Worm (Caenorhabditis elegans): ENCODE data around the gene moc-5.

moc-5 gene

DNA sequence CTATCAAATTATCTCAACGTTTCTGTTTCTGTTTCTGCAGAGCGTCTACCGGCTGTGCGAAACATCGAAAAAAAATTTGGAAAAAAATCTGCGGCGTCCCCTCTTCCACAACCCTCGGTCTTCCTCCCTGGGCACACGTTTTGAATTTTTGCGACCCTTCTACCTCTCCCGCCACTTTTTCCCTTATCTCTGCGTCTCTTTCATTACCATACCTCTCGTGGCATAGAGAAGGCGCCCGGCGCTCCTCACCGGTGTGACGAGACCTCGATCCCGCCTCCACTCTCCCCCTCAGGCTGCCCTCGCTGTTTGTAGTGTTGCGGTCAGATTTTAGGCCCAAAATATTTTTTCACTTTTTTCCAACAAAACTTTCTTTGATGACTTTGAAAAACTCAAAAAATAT is 13.4 kb downstream of the moc-5 start:
- TF ChIP-seq sox-2 (GFP tag; IDR thresholded peaks at IDR 0.05), result no peak
- TF ChIP-seq fkh-10 (GFP tag; optimal IDR thresholded peaks at IDR 0.05), result no peak
- peak; percentile 26 for TF ChIP-seq sdc-2 (tag; optimal IDR thresholded peaks at IDR 0.05)
- no peak for TF ChIP-seq npax-4 (tag; optimal IDR thresholded peaks at IDR 0.05)
- TF ChIP-seq pag-3 (tag; optimal IDR thresholded peaks at IDR 0.05; ENCODE audit: borderline replicate concordance), result no peak
- TF ChIP-seq unc-42 (tag; optimal IDR thresholded peaks at IDR 0.05), result peak; percentile 6
- TF ChIP-seq ceh-2 (tag; optimal IDR thresholded peaks at IDR 0.05), result no peak
- TF ChIP-seq ceh-31 (tag; optimal IDR thresholded peaks at IDR 0.05), result peak; percentile 21
- TF ChIP-seq C08G9.2 (tag; optimal IDR thresholded peaks at IDR 0.05), result peak; percentile 10
- TF ChIP-seq dmd-4 (tag; optimal IDR thresholded peaks at IDR 0.05; ENCODE audit: borderline replicate concordance), result no peak
- TF ChIP-seq ceh-34 (tag; optimal IDR thresholded peaks at IDR 0.05), result peak; percentile 14

DNA sequence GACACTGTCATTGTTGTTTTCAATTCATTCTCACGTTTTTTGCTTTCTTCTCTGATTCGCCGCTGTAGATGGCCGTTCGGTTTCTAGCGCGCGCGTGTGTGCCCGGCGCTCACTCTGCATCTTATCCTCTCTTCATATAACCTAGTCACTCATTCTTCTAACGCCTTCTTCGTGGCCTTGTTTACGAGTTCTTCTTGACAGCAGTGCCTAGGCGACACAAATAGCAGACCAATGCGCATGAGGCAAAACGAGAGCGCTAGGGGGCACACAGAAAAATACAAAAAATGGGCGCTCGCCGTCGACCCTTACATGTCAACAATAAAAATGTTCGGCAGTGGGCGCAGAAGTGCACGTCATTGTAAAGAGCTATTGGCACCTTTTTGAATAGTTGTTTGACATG is 14.7 kb downstream of the moc-5 start:
- TF ChIP-seq sox-4 (tag; optimal IDR thresholded peaks at IDR 0.05), result no peak
- peak; percentile 32 for TF ChIP-seq nfya-1 (tag; optimal IDR thresholded peaks at IDR 0.05)

DNA sequence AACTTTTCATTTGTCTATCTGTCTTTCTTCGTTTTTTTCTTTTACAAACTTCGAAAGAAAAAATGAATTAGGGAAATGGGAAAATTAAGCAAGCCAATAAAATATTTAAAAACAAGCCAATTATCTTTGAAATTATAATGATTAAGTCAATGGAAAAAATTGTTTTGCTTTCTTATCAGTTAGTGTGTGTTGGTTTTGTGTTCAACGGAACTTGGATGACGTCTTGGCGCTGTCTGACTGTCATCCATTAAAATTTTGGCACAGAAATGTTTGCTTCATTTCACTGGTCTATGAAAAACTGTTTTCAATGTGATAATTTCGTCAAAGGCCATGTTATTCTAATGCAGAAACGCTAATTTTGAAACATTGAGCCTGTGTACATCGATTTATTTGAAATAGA is 15.3 kb downstream of the moc-5 start:
- TF ChIP-seq ceh-48 (tag; optimal IDR thresholded peaks at IDR 0.05) (no peak), gmeb-2 (tag; optimal IDR thresholded peaks at IDR 0.05) (no peak), tbx-7 (tag; optimal IDR thresholded peaks at IDR 0.05) (no peak), sox-2 (GFP tag; IDR thresholded peaks at IDR 0.05) (no peak), tbx-2 (tag; optimal IDR thresholded peaks at IDR 0.05) (no peak), ahr-1 (tag; optimal IDR thresholded peaks at IDR 0.05) (no peak), fax-1 (tag; optimal IDR thresholded peaks at IDR 0.05) (no peak), nhr-232 (tag; optimal IDR thresholded peaks at IDR 0.05) (no peak), K09A11.1 (tag; optimal IDR thresholded peaks at IDR 0.05; ENCODE audit: insufficient read depth) (no peak), syd-9 (tag; optimal IDR thresholded peaks at IDR 0.05) (no peak), eyg-1 (tag; optimal IDR thresholded peaks at IDR 0.05) (no peak), pax-1 (tag; optimal IDR thresholded peaks at IDR 0.05) (no peak), unc-42 (tag; optimal IDR thresholded peaks at IDR 0.05) (no peak), lin-11 (tag; optimal IDR thresholded peaks at IDR 0.05) (no peak), pag-3 (tag; optimal IDR thresholded peaks at IDR 0.05; ENCODE audit: borderline replicate concordance) (no peak), Y22D7AL.16 (tag; optimal IDR thresholded peaks at IDR 0.05) (no peak), K02D7.2 (tag; optimal IDR thresholded peaks at IDR 0.05) (no peak)

DNA sequence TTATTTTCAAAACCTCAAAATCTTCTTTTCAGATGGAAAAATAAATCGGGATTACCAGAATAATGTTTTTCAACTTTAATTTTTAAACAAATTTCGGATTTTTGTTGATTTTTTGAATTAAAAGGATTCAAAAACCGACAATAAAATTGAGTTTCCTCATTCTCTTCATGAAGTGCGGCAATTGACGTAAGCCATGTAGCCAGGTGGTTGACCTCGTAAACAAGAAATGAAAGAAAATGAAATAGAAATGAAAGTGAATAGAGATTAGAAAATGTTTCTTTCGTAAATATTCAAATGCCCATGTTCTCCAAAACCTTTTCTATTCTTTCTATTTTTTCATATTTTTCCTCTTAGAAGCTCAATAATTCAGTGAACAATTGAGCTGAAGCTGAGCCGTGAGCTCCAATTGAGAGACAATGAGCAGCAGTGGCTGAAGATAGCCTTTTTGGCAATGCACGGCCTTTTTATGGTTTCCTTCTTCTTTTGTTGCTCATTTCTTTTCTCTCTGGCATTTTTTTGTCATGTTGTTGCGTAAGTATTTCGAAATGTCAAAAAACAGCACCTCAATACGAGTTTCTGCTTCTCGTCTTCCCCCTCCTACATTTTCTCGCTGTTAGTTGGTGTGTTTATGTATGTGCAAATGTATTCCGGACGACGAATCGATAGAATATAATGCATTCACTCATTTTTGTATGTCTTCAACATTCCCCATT is 16.0 kb downstream of the moc-5 start:
- TF ChIP-seq unc-42 (tag; optimal IDR thresholded peaks at IDR 0.05), result peak; percentile 7
- no peak for TF ChIP-seq ahr-1 (tag; optimal IDR thresholded peaks at IDR 0.05)

DNA sequence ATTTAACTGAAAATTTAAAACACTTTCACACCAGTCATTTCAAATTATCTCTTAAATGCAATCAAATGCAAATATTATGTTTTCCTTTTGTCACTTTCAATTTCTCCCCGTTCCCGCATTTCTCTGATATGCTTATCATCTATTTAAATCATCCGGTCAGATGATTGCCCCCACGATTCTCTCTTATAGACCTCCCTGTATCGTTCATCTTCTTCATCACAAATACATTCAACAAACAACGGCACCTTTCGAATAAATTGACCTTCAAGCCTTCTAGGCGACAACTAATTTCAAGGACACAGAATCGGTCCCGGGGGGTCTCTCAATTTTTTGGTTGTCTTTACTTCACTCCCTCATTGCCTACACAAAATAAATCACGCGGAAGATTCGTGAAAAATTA is 16.9 kb downstream of the moc-5 start:
- TF ChIP-seq pat-9 (tag; optimal IDR thresholded peaks at IDR 0.05) (no peak), ceh-2 (tag; optimal IDR thresholded peaks at IDR 0.05) (no peak)

DNA sequence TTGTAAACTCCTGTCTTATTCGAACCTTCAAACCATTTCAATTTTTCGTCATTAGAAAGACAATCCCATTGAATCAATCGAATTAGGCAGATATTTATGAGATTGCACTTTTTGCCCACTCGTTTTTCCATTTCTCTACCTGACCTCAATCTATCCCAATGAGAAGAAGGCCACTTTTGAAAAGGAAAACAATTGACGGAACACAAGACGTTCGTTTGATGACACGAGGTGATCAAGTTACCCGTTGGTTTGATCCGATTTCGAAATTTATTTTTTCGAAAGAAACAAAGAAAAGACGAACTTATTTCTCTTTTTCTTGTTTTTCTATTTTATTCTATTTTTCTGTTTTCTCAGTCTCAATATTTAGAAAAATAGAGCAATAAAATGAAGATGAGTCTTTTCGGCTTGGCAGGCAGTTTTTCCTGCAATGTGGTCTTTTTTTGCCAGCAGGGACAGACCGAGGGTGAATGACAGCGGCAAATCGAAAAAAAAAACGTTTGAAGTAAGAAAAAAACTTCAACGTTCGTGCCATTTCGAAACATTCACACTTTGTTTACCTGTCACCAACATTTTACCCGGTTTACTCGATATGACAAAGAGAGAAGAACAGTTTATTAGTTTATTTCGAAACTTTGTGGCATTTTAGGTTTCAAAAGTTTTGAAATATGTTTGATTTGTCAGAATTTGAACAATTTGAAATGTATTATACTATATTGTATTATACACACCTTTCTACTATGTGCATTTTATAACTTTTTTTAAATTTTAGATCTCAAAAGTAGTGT is 17.6 kb downstream of the moc-5 start:
- TF ChIP-seq npax-4 (tag; optimal IDR thresholded peaks at IDR 0.05), result no peak
- no peak for TF ChIP-seq unc-55 (GFP tag; optimal IDR thresholded peaks at IDR 0.05)
- TF ChIP-seq ztf-16 (tag; optimal IDR thresholded peaks at IDR 0.05), result no peak
- TF ChIP-seq pax-1 (tag; optimal IDR thresholded peaks at IDR 0.05), result no peak
- TF ChIP-seq sdc-2 (tag; optimal IDR thresholded peaks at IDR 0.05), result no peak
- no peak for TF ChIP-seq che-1 (tag; optimal IDR thresholded peaks at IDR 0.05)
- no peak for TF ChIP-seq ceh-2 (tag; optimal IDR thresholded peaks at IDR 0.05)
- TF ChIP-seq fax-1 (tag; optimal IDR thresholded peaks at IDR 0.05), result no peak
- no peak for TF ChIP-seq fkh-6 (tag; optimal IDR thresholded peaks at IDR 0.05)
- no peak for TF ChIP-seq nhr-11 (tag; optimal IDR thresholded peaks at IDR 0.05)
- no peak for TF ChIP-seq ama-1 (optimal IDR thresholded peaks at IDR 0.05)
- TF ChIP-seq F13H6.1 (tag; optimal IDR thresholded peaks at IDR 0.05), result no peak
- TF ChIP-seq ceh-18 (tag; optimal IDR thresholded peaks at IDR 0.05), result no peak
- TF ChIP-seq ceh-6 (GFP tag; optimal IDR thresholded peaks at IDR 0.05), result no peak
- TF ChIP-seq rnt-1 (tag; optimal IDR thresholded peaks at IDR 0.05), result no peak
- TF ChIP-seq unc-3 (GFP tag; conservative IDR thresholded peaks at IDR 0.05), result no peak
- TF ChIP-seq unc-3 (tag; optimal IDR thresholded peaks at IDR 0.05), result no peak
- no peak for TF ChIP-seq odd-2 (tag; optimal IDR thresholded peaks at IDR 0.05)
- no peak for TF ChIP-seq pha-4 (tag; optimal IDR thresholded peaks at IDR 0.05)
